Fruit fly (Drosophila melanogaster) whole organism, embryonic: ENCODE results near the gene CG9961.
A peak's percentile ranks its signal among the peaks of the same experiment; 100 is the strongest.

ENCODE experiments used
- Asciz ChIP-seq: fragments of 200-800 bp; sonication (Bioruptor generic); optimal IDR thresholded peaks from 2 replicates; lab custom pipeline; 2017; ENCODE audit warnings: missing biosample characterization, mild to moderate bottlenecking, missing genetic modification characterization, missing genetic modification reagents
- Atf3 ChIP-seq: fragments of 200-800 bp; sonication (Bioruptor generic); optimal IDR thresholded peaks from 3 replicates; lab custom pipeline; 2016; ENCODE audit warnings: missing biosample characterization, missing genetic modification characterization
- B-H1 ChIP-seq: fragments of 200-800 bp; sonication (Bioruptor generic); IDR thresholded peaks from 3 replicates; pipeline ENCODE4 v1.3.6; 2022; ENCODE audit warnings: missing biosample characterization, missing genetic modification characterization
- Blimp-1 ChIP-seq: fragments of 200-800 bp; sonication (Bioruptor generic); optimal IDR thresholded peaks from 3 replicates; lab custom pipeline; 2018; ENCODE audit warnings: missing biosample characterization, missing genetic modification characterization, mild to moderate bottlenecking, moderate library complexity, missing genetic modification reagents
- CG1024 ChIP-seq: fragments of 200-800 bp; sonication (Bioruptor generic); IDR thresholded peaks from 2 replicates; pipeline ENCODE4 v1.3.6; 2022; ENCODE audit warnings: missing biosample characterization, missing genetic modification characterization
- CG11398 ChIP-seq: fragments of 200-800 bp; sonication (Bioruptor generic); optimal IDR thresholded peaks from 2 replicates; lab custom pipeline; 2016; ENCODE audit warnings: missing biosample characterization, missing genetic modification characterization
- CG11560 ChIP-seq: fragments of 200-800 bp; sonication (Bioruptor generic); IDR thresholded peaks from 3 replicates; pipeline ENCODE4 v1.3.6; 2022; ENCODE audit warnings: missing biosample characterization, missing genetic modification characterization
- CG12299 ChIP-seq: fragments of 200-800 bp; sonication (Bioruptor generic); optimal IDR thresholded peaks from 2 replicates; lab custom pipeline; 2018; ENCODE audit warnings: missing biosample characterization, mild to moderate bottlenecking, missing genetic modification characterization
- CG13775 ChIP-seq: fragments of 200-800 bp; sonication (Bioruptor generic); optimal IDR thresholded peaks from 3 replicates; lab custom pipeline; 2017; ENCODE audit warnings: missing biosample characterization, mild to moderate bottlenecking, missing genetic modification characterization
- CG15073 ChIP-seq: fragments of 200-800 bp; sonication (Bioruptor generic); optimal IDR thresholded peaks from 2 replicates; lab custom pipeline; 2016; ENCODE audit warnings: missing biosample characterization, missing genetic modification characterization
- CG15696 ChIP-seq: fragments of 200-800 bp; sonication (Bioruptor generic); optimal IDR thresholded peaks from 2 replicates; lab custom pipeline; 2019; ENCODE audit warnings: missing biosample characterization, mild to moderate bottlenecking, missing genetic modification characterization, moderate library complexity
- CG17912 ChIP-seq: fragments of 200-800 bp; sonication (Bioruptor generic); optimal IDR thresholded peaks from 2 replicates; lab custom pipeline; 2018; ENCODE audit warnings: missing biosample characterization, mild to moderate bottlenecking, missing genetic modification characterization
- CG31224 ChIP-seq: fragments of 200-800 bp; sonication (Bioruptor generic); IDR thresholded peaks from 2 replicates; pipeline ENCODE4 v1.3.6; 2022; ENCODE audit warnings: missing biosample characterization, missing genetic modification characterization
- CG3407 ChIP-seq: fragments of 200-800 bp; sonication (Bioruptor generic); optimal IDR thresholded peaks from 2 replicates; lab custom pipeline; 2018; ENCODE audit warnings: missing biosample characterization, mild to moderate bottlenecking, missing genetic modification characterization
- CG43689 ChIP-seq: fragments of 200-800 bp; sonication (Bioruptor generic); IDR thresholded peaks from 2 replicates; pipeline ENCODE4 v1.3.6; 2022; ENCODE audit warnings: missing biosample characterization, missing genetic modification characterization
- Chrac-16 ChIP-seq: fragments of 200-800 bp; sonication (Bioruptor generic); optimal IDR thresholded peaks from 3 replicates; lab custom pipeline; 2016; ENCODE audit warnings: missing biosample characterization, missing genetic modification characterization
- Dad ChIP-seq: fragments of 200-800 bp; sonication (Bioruptor generic); optimal IDR thresholded peaks from 3 replicates; lab custom pipeline; 2016; ENCODE audit warnings: missing biosample characterization, missing genetic modification characterization
- Doc3 ChIP-seq: fragments of 200-800 bp; sonication (Bioruptor generic); IDR thresholded peaks from 3 replicates; pipeline ENCODE4 v1.3.6; 2022; ENCODE audit warnings: missing biosample characterization, missing genetic modification characterization; ENCODE audit not compliant: partially characterized antibody
- E2f1 ChIP-seq: fragments of 200-800 bp; sonication (Bioruptor generic); IDR thresholded peaks from 2 replicates; pipeline ENCODE4 v1.3.6; 2022; ENCODE audit warnings: missing biosample characterization, missing genetic modification characterization
- Fer1 ChIP-seq: fragments of 200-800 bp; sonication (Bioruptor generic); optimal IDR thresholded peaks from 2 replicates; lab custom pipeline; 2017; ENCODE audit warnings: missing biosample characterization, mild to moderate bottlenecking, missing genetic modification characterization
- Hey ChIP-seq: fragments of 200-800 bp; sonication (Bioruptor generic); optimal IDR thresholded peaks from 3 replicates; lab custom pipeline; 2018; ENCODE audit warnings: missing biosample characterization, mild to moderate bottlenecking, missing genetic modification characterization
- HmgD ChIP-seq: fragments of 200-800 bp; sonication (Bioruptor generic); optimal IDR thresholded peaks from 3 replicates; lab custom pipeline; 2016; ENCODE audit warnings: missing biosample characterization, missing genetic modification characterization
- Kr ChIP-seq: fragments of 200-800 bp; sonication (Bioruptor generic); optimal IDR thresholded peaks from 2 replicates; lab custom pipeline; 2017; ENCODE audit warnings: missing biosample characterization, mild to moderate bottlenecking, missing genetic modification characterization
- Max ChIP-seq: fragments of 200-800 bp; sonication (Bioruptor generic); optimal IDR thresholded peaks from 2 replicates; lab custom pipeline; 2016; ENCODE audit warnings: missing biosample characterization, mild to moderate bottlenecking, missing genetic modification characterization
- Meics ChIP-seq: fragments of 200-800 bp; sonication (Bioruptor generic); optimal IDR thresholded peaks from 2 replicates; lab custom pipeline; 2017; ENCODE audit warnings: missing biosample characterization, mild to moderate bottlenecking, missing genetic modification characterization
- Neu2 ChIP-seq: fragments of 200-800 bp; sonication (Bioruptor generic); optimal IDR thresholded peaks from 3 replicates; lab custom pipeline; 2016; ENCODE audit warnings: missing biosample characterization, missing genetic modification characterization, borderline replicate concordance
- Opbp ChIP-seq: fragments of 200-800 bp; sonication (Bioruptor generic); IDR thresholded peaks from 3 replicates; pipeline ENCODE4 v1.3.6; 2022; ENCODE audit warnings: missing biosample characterization, missing genetic modification characterization; ENCODE audit not compliant: partially characterized antibody
- Poxn ChIP-seq: fragments of 200-800 bp; sonication (Bioruptor generic); IDR thresholded peaks from 2 replicates; pipeline ENCODE4 v1.3.6; 2022; ENCODE audit warnings: missing biosample characterization, missing genetic modification characterization
- Rfx ChIP-seq: fragments of 200-800 bp; sonication (Bioruptor generic); IDR thresholded peaks from 2 replicates; pipeline ENCODE4 v1.3.6; 2022; ENCODE audit warnings: missing biosample characterization, missing genetic modification characterization
- Sox100B ChIP-seq: fragments of 200-800 bp; sonication (Bioruptor generic); optimal IDR thresholded peaks from 3 replicates; lab custom pipeline; 2018; ENCODE audit warnings: missing biosample characterization, mild to moderate bottlenecking, missing genetic modification characterization
- Sry-δ ChIP-seq: fragments of 200-800 bp; sonication (Bioruptor generic); optimal IDR thresholded peaks from 2 replicates; lab custom pipeline; 2016; ENCODE audit warnings: missing biosample characterization, missing genetic modification characterization
- Tbp ChIP-seq: fragments of >200 bp; optimal IDR thresholded peaks from 2 replicates; lab custom pipeline; 2018; ENCODE audit warnings: missing biosample characterization, missing genetic modification characterization
- Xbp1 ChIP-seq: fragments of 200-800 bp; sonication (Bioruptor generic); optimal IDR thresholded peaks from 3 replicates; lab custom pipeline; 2016; ENCODE audit warnings: missing biosample characterization, mild to moderate bottlenecking, missing genetic modification characterization
- amos ChIP-seq: fragments of 200-800 bp; sonication (Bioruptor generic); IDR thresholded peaks from 2 replicates; pipeline ENCODE4 v1.3.6; 2022; ENCODE audit warnings: missing biosample characterization, missing genetic modification characterization; ENCODE audit not compliant: partially characterized antibody
- ash1 ChIP-seq: fragments of 200-800 bp; sonication (Bioruptor generic); optimal IDR thresholded peaks from 2 replicates; lab custom pipeline; 2018; ENCODE audit warnings: missing biosample characterization, mild to moderate bottlenecking, missing genetic modification characterization
- bcd ChIP-seq: fragments of 200-800 bp; sonication (Bioruptor generic); optimal IDR thresholded peaks from 2 replicates; lab custom pipeline; 2017; ENCODE audit warnings: missing biosample characterization, mild to moderate bottlenecking, missing genetic modification characterization
- cato ChIP-seq: fragments of 200-800 bp; sonication (Bioruptor generic); optimal IDR thresholded peaks from 2 replicates; lab custom pipeline; 2016; ENCODE audit warnings: missing biosample characterization, missing genetic modification characterization, borderline replicate concordance
- ems ChIP-seq: fragments of 200-800 bp; sonication (Bioruptor generic); optimal IDR thresholded peaks from 3 replicates; lab custom pipeline; 2016; ENCODE audit warnings: missing biosample characterization, missing genetic modification characterization
- grau ChIP-seq: fragments of 200-800 bp; optimal IDR thresholded peaks from 3 replicates; lab custom pipeline; 2019; ENCODE audit warnings: missing biosample characterization, mild to moderate bottlenecking, missing genetic modification characterization, moderate library complexity
- nau ChIP-seq: fragments of 200-800 bp; sonication (Bioruptor generic); optimal IDR thresholded peaks from 3 replicates; lab custom pipeline; 2017; ENCODE audit warnings: missing biosample characterization, mild to moderate bottlenecking, missing genetic modification characterization, missing genetic modification reagents
- onecut ChIP-seq: fragments of 200-800 bp; sonication (Bioruptor generic); IDR thresholded peaks from 2 replicates; pipeline ENCODE4 v1.3.6; 2022; ENCODE audit warnings: missing biosample characterization, missing genetic modification characterization
- org-1 ChIP-seq: fragments of 200-800 bp; sonication (Bioruptor generic); optimal IDR thresholded peaks from 2 replicates; lab custom pipeline; 2017; ENCODE audit warnings: missing biosample characterization, missing genetic modification characterization
- phol ChIP-seq: fragments of 200-800 bp; sonication (Bioruptor generic); optimal IDR thresholded peaks from 3 replicates; lab custom pipeline; 2018; ENCODE audit warnings: missing biosample characterization, mild to moderate bottlenecking, missing genetic modification characterization, moderate library complexity
- row ChIP-seq: fragments of 200-800 bp; sonication (Bioruptor generic); IDR thresholded peaks from 3 replicates; pipeline ENCODE4 v1.3.6; 2022; ENCODE audit warnings: missing biosample characterization, missing genetic modification characterization
- sd ChIP-seq: fragments of 200-800 bp; sonication (Bioruptor generic); optimal IDR thresholded peaks from 3 replicates; lab custom pipeline; 2018; ENCODE audit warnings: missing biosample characterization, mild to moderate bottlenecking, missing genetic modification characterization, moderate library complexity
- sima ChIP-seq: fragments of 200-800 bp; sonication (Bioruptor generic); optimal IDR thresholded peaks from 2 replicates; lab custom pipeline; 2016; ENCODE audit warnings: missing biosample characterization, missing genetic modification characterization
- stwl ChIP-seq: fragments of 200-800 bp; sonication (Bioruptor generic); optimal IDR thresholded peaks from 3 replicates; lab custom pipeline; 2018; ENCODE audit warnings: missing biosample characterization, mild to moderate bottlenecking, missing genetic modification characterization, moderate library complexity
- tup ChIP-seq: fragments of 200-800 bp; sonication (Bioruptor generic); optimal IDR thresholded peaks from 2 replicates; lab custom pipeline; 2016; ENCODE audit warnings: missing biosample characterization, mild to moderate bottlenecking, missing genetic modification characterization, moderate library complexity
- twi ChIP-seq: fragments of 200-800 bp; optimal IDR thresholded peaks from 2 replicates; lab custom pipeline; 2019; ENCODE audit warnings: missing biosample characterization, mild to moderate bottlenecking, missing genetic modification characterization, moderate library complexity
- zen2 ChIP-seq: fragments of 200-800 bp; sonication (Bioruptor generic); IDR thresholded peaks from 3 replicates; pipeline ENCODE4 v1.3.6; 2022; ENCODE audit warnings: missing biosample characterization, missing genetic modification characterization; ENCODE audit not compliant: partially characterized antibody

Gene CG9961

DNA sequence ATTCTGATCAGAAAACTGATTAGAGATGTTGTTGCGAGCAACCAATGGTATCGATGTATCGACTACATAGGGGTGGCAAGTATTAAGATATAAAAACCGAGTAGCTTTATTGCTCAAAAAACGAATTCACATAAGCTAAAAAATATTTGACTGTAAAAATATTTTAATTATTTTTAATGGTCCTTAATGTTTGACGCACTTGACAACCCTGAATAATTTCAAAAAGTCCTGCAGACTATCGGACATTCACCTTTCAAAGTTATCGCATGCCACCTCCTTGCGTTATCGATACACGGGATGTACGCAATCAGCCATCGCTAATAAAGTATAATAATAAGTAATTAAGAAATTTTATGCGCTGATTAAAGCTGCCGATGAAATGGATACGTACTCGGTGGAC is 14.9 kb upstream of the CG9961 start, which contains the start of the genes HemK2, Snapin and Tnpo-SR (continued):
- TF ChIP-seq Max (GFP tag; lab: Kevin White, UChicago) (peak; percentile 91), Chrac-16 (GFP tag; lab: Kevin White, UChicago) (peak; percentile 93), CG43689 (peak; percentile 79), org-1 (GFP tag; lab: Kevin White, UChicago) (peak; percentile 55), CG13775 (peak; percentile 93), Asciz (GFP tag; lab: Kevin White, UChicago) (peak; percentile 72), CG1024 (GFP tag; lab: Robert Waterston, UW) (peak; percentile 81), CG31224 (GFP tag; lab: Robert Waterston, UW) (peak; percentile 84), nau (GFP tag; lab: Kevin White, UChicago) (peak; percentile 77), Meics (GFP tag; lab: Kevin White, UChicago) (peak; percentile 88), twi (tag; lab: Kevin White, UChicago) (peak; percentile 87), Neu2 (GFP tag; lab: Kevin White, UChicago) (peak; percentile 43), E2f1 (GFP tag; lab: Robert Waterston, UW) (peak; percentile 93), row (GFP tag; lab: Robert Waterston, UW) (peak; percentile 98), Sox100B (peak; percentile 79), sima (GFP tag; lab: Kevin White, UChicago) (no peak), Kr (GFP tag; lab: Kevin White, UChicago) (no peak), CG15696 (tag; lab: Kevin White, UChicago) (peak; percentile 97), onecut (peak; percentile 83), phol (tag; lab: Kevin White, UChicago) (peak; percentile 93), CG11560 (peak; percentile 88), Atf3 (GFP tag; lab: Kevin White, UChicago) (peak; percentile 84), Xbp1 (GFP tag; lab: Kevin White, UChicago) (peak; percentile 94), CG12299 (tag; lab: Kevin White, UChicago) (peak; percentile 90), sd (tag; lab: Kevin White, UChicago) (peak; percentile 85), Poxn (peak; percentile 70; the same call in 1 of the 2 replicates), CG11398 (GFP tag; lab: Kevin White, UChicago) (peak; percentile 30), grau (tag; lab: Kevin White, UChicago) (peak; percentile 91), Hey (peak; percentile 53), CG15073 (GFP tag; lab: Kevin White, UChicago) (peak; percentile 34), amos (GFP tag; lab: Robert Waterston, UW) (peak; percentile 93), ems (GFP tag; lab: Kevin White, UChicago) (peak; percentile 82), Doc3 (GFP tag; lab: Robert Waterston, UW) (peak; percentile 98), Rfx (GFP tag; lab: Robert Waterston, UW) (peak; percentile 97), B-H1 (GFP tag; lab: Robert Waterston, UW) (peak; percentile 90), tup (GFP tag; lab: Kevin White, UChicago) (peak; percentile 80), Blimp-1 (GFP tag; lab: Kevin White, UChicago) (peak; percentile 87), zen2 (GFP tag; lab: Robert Waterston, UW) (peak; percentile 85; the same call in 2 of the 3 replicates), CG17912 (GFP tag; lab: Kevin White, UChicago) (peak; percentile 62), CG3407 (GFP tag; lab: Kevin White, UChicago) (peak; percentile 69), Tbp (GFP tag; lab: Kevin White, UChicago) (no peak), stwl (tag; lab: Kevin White, UChicago) (peak; percentile 77), cato (GFP tag; lab: Kevin White, UChicago) (peak; percentile 61), Fer1 (GFP tag; lab: Kevin White, UChicago) (peak; percentile 92), Opbp (GFP tag; lab: Robert Waterston, UW) (peak; percentile 86), Sry-δ (GFP tag; lab: Kevin White, UChicago) (peak; percentile 96), ash1 (GFP tag; lab: Kevin White, UChicago) (peak; percentile 26), bcd (GFP tag; lab: Kevin White, UChicago) (peak; percentile 91), Dad (GFP tag; lab: Kevin White, UChicago) (peak; percentile 82), HmgD (GFP tag; lab: Kevin White, UChicago) (no peak)
